Fruit fly (Drosophila melanogaster): ENCODE results near the gene djl.
A peak's percentile ranks its signal among the peaks of the same experiment; 100 is the strongest.

djl gene

dm6 chr3R:7081972-7082371, 21.4 kb downstream of the djl start, which contains the start of gene Dpck (continued):
- TF ChIP-seq CG10669 (GFP tag; optimal IDR thresholded peaks at IDR 0.05): peak; percentile 20
- peak; percentile 35; the same call in 1 of the 2 replicates for TF ChIP-seq CG15336 (GFP tag; IDR thresholded peaks at IDR 0.05)
- TF ChIP-seq salr (GFP tag; optimal IDR thresholded peaks at IDR 0.05): no peak
- TF ChIP-seq spab (GFP tag; optimal IDR thresholded peaks at IDR 0.05): peak; percentile 33
- no peak for TF ChIP-seq CG11294 (GFP tag; IDR thresholded peaks at IDR 0.05)
- TF ChIP-seq CG16779 (tag; optimal IDR thresholded peaks at IDR 0.05): peak; percentile 44
- no peak for TF ChIP-seq CG6854 (GFP tag; optimal IDR thresholded peaks at IDR 0.05)
- no peak for TF ChIP-seq lz (GFP tag; optimal IDR thresholded peaks at IDR 0.05)
- TF ChIP-seq CG8119 (GFP tag; IDR thresholded peaks at IDR 0.05): peak; percentile 63; the same call in 2 of the 3 replicates
- peak; percentile 3 for TF ChIP-seq CG11902 (GFP tag; optimal IDR thresholded peaks at IDR 0.05)
- no peak for TF ChIP-seq Gug (GFP tag; IDR thresholded peaks at IDR 0.05)

- TF ChIP-seq svp (GFP tag) (peak; percentile 88), CG6808 (GFP tag; optimal IDR thresholded peaks at IDR 0.05) (no peak)
Measured at dm6 chr3R:7083750-7084149, 23.2 kb downstream of the djl start.

DNA sequence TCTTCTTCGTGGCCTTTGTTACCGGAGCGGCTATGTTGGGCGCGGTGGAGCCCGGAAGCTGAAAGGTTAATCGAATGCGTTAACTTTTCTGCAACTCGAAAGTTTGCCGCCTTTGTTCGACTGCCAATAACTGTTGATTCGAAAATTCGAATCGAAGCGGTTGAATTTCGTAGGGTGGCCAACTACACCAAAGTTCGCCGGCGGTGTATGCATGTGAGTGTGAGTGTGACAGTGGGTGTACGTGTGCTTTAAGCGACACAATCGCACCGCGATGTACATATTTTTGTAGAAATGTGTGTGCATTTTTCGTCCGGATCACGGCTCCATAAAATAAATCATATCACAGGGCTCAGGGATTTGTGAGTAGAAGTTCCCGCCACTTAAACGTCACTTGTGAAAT, 24.9 kb downstream of the djl start:
- TF ChIP-seq lz (GFP tag; optimal IDR thresholded peaks at IDR 0.05): no peak
- no peak for TF ChIP-seq Sox15 (GFP tag; optimal IDR thresholded peaks at IDR 0.05)
- peak; percentile 21 for TF ChIP-seq Sox14 (GFP tag; optimal IDR thresholded peaks at IDR 0.05)
- TF ChIP-seq CG9139 (GFP tag; optimal IDR thresholded peaks at IDR 0.05): no peak

DNA sequence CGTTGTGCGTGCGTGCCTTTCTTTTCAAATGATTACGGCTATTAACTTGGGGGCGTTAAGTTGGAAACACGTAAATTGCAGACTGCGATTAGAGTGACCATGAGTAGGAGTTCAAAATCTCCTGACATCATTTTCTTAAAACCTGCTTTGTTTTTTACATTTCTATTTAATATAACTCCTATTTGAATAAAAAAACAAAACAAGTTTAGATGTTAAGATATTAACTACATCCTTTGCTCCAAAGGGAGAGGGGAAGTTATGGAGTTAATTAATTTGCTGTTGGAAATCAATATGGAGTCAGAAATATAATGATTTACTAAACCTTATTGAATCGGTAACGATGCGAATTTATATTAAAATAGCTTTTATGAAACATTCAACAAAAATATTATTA, 25.4 kb downstream of the djl start, which contains the start of gene Tailor:
Tailor (minus strand) TSS at position 101 of the 394 bp plus-strand sequence.
- peak; percentile 42 for TF ChIP-seq svp (GFP tag)
- TF ChIP-seq Eip78C (GFP tag): no peak
- TF ChIP-seq Ets21C (GFP tag; optimal IDR thresholded peaks at IDR 0.05): no peak
- no peak for TF ChIP-seq spab (GFP tag; optimal IDR thresholded peaks at IDR 0.05)
- TF ChIP-seq Sox102F (GFP tag; optimal IDR thresholded peaks at IDR 0.05): no peak

- TF ChIP-seq Eip78C (GFP tag) (peak; percentile 78), CG8119 (GFP tag; IDR thresholded peaks at IDR 0.05) (peak; percentile 33; the same call in 1 of the 3 replicates), Sox102F (GFP tag; optimal IDR thresholded peaks at IDR 0.05) (peak; percentile 76), CG6276 (GFP tag; optimal IDR thresholded peaks at IDR 0.05) (peak; percentile 74), vri (GFP tag; optimal IDR thresholded peaks at IDR 0.05) (peak; percentile 87), Lpt (GFP tag; optimal IDR thresholded peaks at IDR 0.05) (peak; percentile 32), CG10669 (GFP tag; optimal IDR thresholded peaks at IDR 0.05) (peak; percentile 38), spab (GFP tag; optimal IDR thresholded peaks at IDR 0.05) (peak; percentile 38), CG3919 (GFP tag; optimal IDR thresholded peaks at IDR 0.05) (peak; percentile 68), OdsH (GFP tag; optimal IDR thresholded peaks at IDR 0.05) (peak; percentile 1), Sox14 (GFP tag; optimal IDR thresholded peaks at IDR 0.05) (peak; percentile 21), CG11902 (GFP tag; optimal IDR thresholded peaks at IDR 0.05) (no peak), pdm3 (GFP tag; optimal IDR thresholded peaks at IDR 0.05) (peak; percentile 46), cyc (GFP tag; optimal IDR thresholded peaks at IDR 0.05) (no peak), CG4318 (GFP tag; optimal IDR thresholded peaks at IDR 0.05) (no peak), Hr4 (GFP tag; optimal IDR thresholded peaks at IDR 0.05) (no peak), CG6854 (GFP tag; optimal IDR thresholded peaks at IDR 0.05) (peak; percentile 75), CG32006 (GFP tag; optimal IDR thresholded peaks at IDR 0.05) (peak; percentile 8), CG31627 (GFP tag; optimal IDR thresholded peaks at IDR 0.05) (peak; percentile 33), ss (GFP tag; optimal IDR thresholded peaks at IDR 0.05) (peak; percentile 63 to 64), CG11294 (GFP tag; IDR thresholded peaks at IDR 0.05) (no peak), Eip93F (GFP tag; optimal IDR thresholded peaks at IDR 0.05) (no peak), fd85E (GFP tag; optimal IDR thresholded peaks at IDR 0.05) (peak; percentile 5), fd59A (GFP tag; optimal IDR thresholded peaks at IDR 0.05) (peak; percentile 21), acj6 (GFP tag; optimal IDR thresholded peaks at IDR 0.05) (no peak), CG6163 (GFP tag; IDR thresholded peaks at IDR 0.05) (peak; percentile 71; the same call in 2 of the 3 replicates), svp (GFP tag) (peak; percentile 79), CG7368 (GFP tag; optimal IDR thresholded peaks at IDR 0.05) (peak; percentile 24), Hr39 (GFP tag; optimal IDR thresholded peaks at IDR 0.05) (peak; percentile 12), CG6808 (GFP tag; optimal IDR thresholded peaks at IDR 0.05) (peak; percentile 59), CG6792 (GFP tag; optimal IDR thresholded peaks at IDR 0.05) (peak; percentile 15), dac (GFP tag; optimal IDR thresholded peaks at IDR 0.05) (no peak)
Measured at dm6 chr3R:7086377-7087200, 26.0 kb downstream of the djl start, which contains the start of gene alphaTub84B. alphaTub84B (plus strand) TSS chr3R:7086599.
